Worm (Caenorhabditis elegans): Measurements from ENCODE around the gene ZK688.12.

ZK688.12 gene

ce11 chrIII:7952077-7952765 is 38.8 kb upstream of the ZK688.12 start, which contains the start of gene C29E4.15:
TSS of gene C29E4.15 (plus strand) at chrIII:7952623.
- peak; percentile 68 for TF ChIP-seq nfya-1 (tag; optimal IDR thresholded peaks at IDR 0.05; ENCODE audit: insufficient read depth)
- no peak for TF ChIP-seq elt-1 (tag; optimal IDR thresholded peaks at IDR 0.05)
- no peak for TF ChIP-seq lin-39 (tag; optimal IDR thresholded peaks at IDR 0.05)
- no peak for TF ChIP-seq nhr-23 (tag; optimal IDR thresholded peaks at IDR 0.05)
- TF ChIP-seq mdl-1 (tag; optimal IDR thresholded peaks at IDR 0.05): no peak
- TF ChIP-seq sea-2 (GFP tag; optimal IDR thresholded peaks at IDR 0.05): no peak
- no peak for TF ChIP-seq ztf-11 (tag; optimal IDR thresholded peaks at IDR 0.05)
- TF ChIP-seq ceh-28 (tag; optimal IDR thresholded peaks at IDR 0.05): no peak
- TF ChIP-seq lsy-12 (tag; optimal IDR thresholded peaks at IDR 0.05): no peak
- TF ChIP-seq hmg-11 (tag; optimal IDR thresholded peaks at IDR 0.05): peak; percentile 19
- no peak for TF ChIP-seq fkh-10 (GFP tag; optimal IDR thresholded peaks at IDR 0.05)
- TF ChIP-seq egl-5 (tag; optimal IDR thresholded peaks at IDR 0.05): peak; percentile 21
- TF ChIP-seq jun-1 (tag; optimal IDR thresholded peaks at IDR 0.05): no peak
- TF ChIP-seq egl-27 (tag; optimal IDR thresholded peaks at IDR 0.05): no peak
- TF ChIP-seq lin-15B (tag; optimal IDR thresholded peaks at IDR 0.05): peak; percentile 70
- TF ChIP-seq pqm-1 (tag; optimal IDR thresholded peaks at IDR 0.05): no peak
- no peak for TF ChIP-seq R02D3.7 (tag; optimal IDR thresholded peaks at IDR 0.05)
- no peak for TF ChIP-seq elt-3 (tag; optimal IDR thresholded peaks at IDR 0.05)
- TF ChIP-seq zag-1 (tag; optimal IDR thresholded peaks at IDR 0.05): no peak
- TF ChIP-seq snpc-4 (tag; optimal IDR thresholded peaks at IDR 0.05): no peak
- TF ChIP-seq pha-4 (tag; optimal IDR thresholded peaks at IDR 0.05): peak; percentile 32

- TF ChIP-seq tbx-2 (tag; optimal IDR thresholded peaks at IDR 0.05): peak; percentile 35
- no peak for TF ChIP-seq ZK546.5 (tag; optimal IDR thresholded peaks at IDR 0.05)
- TF ChIP-seq nhr-43 (tag; optimal IDR thresholded peaks at IDR 0.05; ENCODE audit: poor library complexity, severe bottlenecking): peak; percentile 91
Measured at ce11 chrIII:7950447-7950846, 37.1 kb upstream of the ZK688.12 start.

DNA sequence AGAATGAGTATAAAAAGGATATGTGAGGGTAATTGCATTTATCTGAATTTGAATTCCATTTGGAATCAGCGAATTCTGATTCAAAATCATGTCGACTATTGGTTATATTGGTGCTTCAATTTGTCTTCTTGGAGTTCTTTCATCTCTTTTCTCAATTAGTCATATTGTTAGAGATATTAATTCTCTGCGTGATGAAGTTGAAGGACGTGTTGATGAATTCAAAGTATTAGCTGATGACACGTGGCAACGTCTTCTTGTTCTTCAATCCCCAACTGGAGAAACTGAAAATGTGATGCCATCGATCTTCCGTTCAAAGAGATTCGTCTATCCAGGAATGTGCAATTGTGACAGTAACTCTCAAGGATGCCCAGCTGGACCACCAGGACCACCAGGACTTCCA is 35.4 kb upstream of the ZK688.12 start, which contains the start of gene col-90:
Gene col-90, plus strand, starts transcription at position 37 of the 400 bp plus-strand sequence.
- TF ChIP-seq nhr-25 (tag; optimal IDR thresholded peaks at IDR 0.05) (peak; percentile 55), nhr-11 (tag; optimal IDR thresholded peaks at IDR 0.05) (no peak), nhr-43 (tag; optimal IDR thresholded peaks at IDR 0.05; ENCODE audit: poor library complexity, severe bottlenecking) (peak; percentile 61), ztf-4 (tag; optimal IDR thresholded peaks at IDR 0.05) (no peak)

- TF ChIP-seq nfya-1 (tag; optimal IDR thresholded peaks at IDR 0.05; ENCODE audit: insufficient read depth) (no peak), nhr-43 (tag; optimal IDR thresholded peaks at IDR 0.05; ENCODE audit: poor library complexity, severe bottlenecking) (no peak), mml-1 (tag; optimal IDR thresholded peaks at IDR 0.05) (no peak), nhr-76 (tag; optimal IDR thresholded peaks at IDR 0.05) (no peak), nhr-237 (tag; optimal IDR thresholded peaks at IDR 0.05) (no peak), nhr-11 (tag; optimal IDR thresholded peaks at IDR 0.05) (no peak), hmg-11 (tag; optimal IDR thresholded peaks at IDR 0.05) (no peak), egl-5 (tag; optimal IDR thresholded peaks at IDR 0.05) (no peak), elt-2 (tag; optimal IDR thresholded peaks at IDR 0.05) (no peak), ama-1 (optimal IDR thresholded peaks at IDR 0.05) (no peak), elt-1 (tag; optimal IDR thresholded peaks at IDR 0.05) (no peak)
Measured at ce11 chrIII:7947677-7948076, 34.3 kb upstream of the ZK688.12 start.

- TF ChIP-seq pha-4 (tag; optimal IDR thresholded peaks at IDR 0.05) (peak; percentile 13), ceh-16 (tag; optimal IDR thresholded peaks at IDR 0.05) (no peak), elt-2 (tag; optimal IDR thresholded peaks at IDR 0.05) (peak; percentile 74)
Measured at ce11 chrIII:7946968-7947491, 33.6 kb upstream of the ZK688.12 start, which contains the start of gene gsto-1. TSS of gene gsto-1 (minus strand) at chrIII:7947018.

Data from whole organism, L3 larva.